Fruit fly (Drosophila melanogaster): ENCODE data around the gene CG6638.
A peak's percentile ranks its signal among the peaks of the same experiment; 100 is the strongest.

Gene CG6638

dm6 chr3L:8534386-8535306, 41.2 kb downstream of the CG6638 start, which contains the start of gene ergic53 (continued):
- no peak for TF ChIP-seq CG1603 (tag; optimal IDR thresholded peaks at IDR 0.05)
- TF ChIP-seq stwl (tag; optimal IDR thresholded peaks at IDR 0.05), result peak; percentile 57
- TF ChIP-seq Nf-YA (GFP tag; IDR thresholded peaks at IDR 0.05), result no peak
- no peak for TF ChIP-seq Gsc (GFP tag; IDR thresholded peaks at IDR 0.05)
- TF ChIP-seq CG34422 (GFP tag; IDR thresholded peaks at IDR 0.05), result peak; percentile 94; the same call in 2 of the 3 replicates
- TF ChIP-seq ab (GFP tag; optimal IDR thresholded peaks at IDR 0.05), result no peak
- no peak for TF ChIP-seq Max (GFP tag; optimal IDR thresholded peaks at IDR 0.05)
- peak; percentile 78 for TF ChIP-seq hb (GFP tag; IDR thresholded peaks at IDR 0.05; ENCODE audit: partially characterized antibody)
- no peak for TF ChIP-seq sima (GFP tag; optimal IDR thresholded peaks at IDR 0.05)
- no peak for TF ChIP-seq CG8944 (GFP tag; optimal IDR thresholded peaks at IDR 0.05)
- TF ChIP-seq Hr3 (GFP tag; optimal IDR thresholded peaks at IDR 0.05), result no peak
- TF ChIP-seq CG31224 (GFP tag; IDR thresholded peaks at IDR 0.05), result no peak
- TF ChIP-seq CG30403 (GFP tag; optimal IDR thresholded peaks at IDR 0.05), result peak; percentile 8
- TF ChIP-seq ranshi (GFP tag; IDR thresholded peaks at IDR 0.05), result no peak
- TF ChIP-seq phol (tag; optimal IDR thresholded peaks at IDR 0.05), result peak; percentile 51
- TF ChIP-seq ci (GFP tag; IDR thresholded peaks at IDR 0.05), result no peak
- TF ChIP-seq Pdp1 (GFP tag; optimal IDR thresholded peaks at IDR 0.05), result peak in 1 of 2 experiments; percentile 62
- no peak for TF ChIP-seq fu2 (GFP tag; optimal IDR thresholded peaks at IDR 0.05)
- no peak for TF ChIP-seq CG18476 (GFP tag; optimal IDR thresholded peaks at IDR 0.05)
- TF ChIP-seq CG11695 (GFP tag; IDR thresholded peaks at IDR 0.05), result no peak
- TF ChIP-seq gem (tag; optimal IDR thresholded peaks at IDR 0.05), result no peak
- peak; percentile 22 for TF ChIP-seq CG12155 (GFP tag; optimal IDR thresholded peaks at IDR 0.05)
- no peak for TF ChIP-seq gce (GFP tag; IDR thresholded peaks at IDR 0.05)
- peak; percentile 87; the same call in 3 of the 4 replicates for TF ChIP-seq chinmo (GFP tag; IDR thresholded peaks at IDR 0.05; ENCODE audit: partially characterized antibody)
- TF ChIP-seq CG18262 (tag; optimal IDR thresholded peaks at IDR 0.05), result peak; percentile 49
- peak; percentile 42 for TF ChIP-seq CG2129 (GFP tag; IDR thresholded peaks at IDR 0.05; ENCODE audit: partially characterized antibody)
- no peak for TF ChIP-seq CG12769 (tag; optimal IDR thresholded peaks at IDR 0.05)
- TF ChIP-seq bsh (GFP tag; optimal IDR thresholded peaks at IDR 0.05), result no peak
- TF ChIP-seq gcm (GFP tag; optimal IDR thresholded peaks at IDR 0.05), result no peak
- TF ChIP-seq HmgD (GFP tag; optimal IDR thresholded peaks at IDR 0.05), result no peak
- peak; percentile 11 for TF ChIP-seq CG15479 (GFP tag; optimal IDR thresholded peaks at IDR 0.05)
- no peak for TF ChIP-seq maf-S (GFP tag; optimal IDR thresholded peaks at IDR 0.05)
- peak; percentile 80 for TF ChIP-seq tna (GFP tag; IDR thresholded peaks at IDR 0.05; ENCODE audit: partially characterized antibody)
- no peak for TF ChIP-seq ken (GFP tag; IDR thresholded peaks at IDR 0.05)
- no peak for TF ChIP-seq CG1529 (GFP tag; optimal IDR thresholded peaks at IDR 0.05)
- TF ChIP-seq CG10959 (GFP tag; IDR thresholded peaks at IDR 0.05), result no peak
- peak; percentile 77 for TF ChIP-seq CG16813 (GFP tag; IDR thresholded peaks at IDR 0.05; ENCODE audit: partially characterized antibody)
- TF ChIP-seq CG17829 (tag; optimal IDR thresholded peaks at IDR 0.05), result peak; percentile 14
- TF ChIP-seq CG10462 (GFP tag; optimal IDR thresholded peaks at IDR 0.05), result no peak
- TF ChIP-seq CG14965 (GFP tag; optimal IDR thresholded peaks at IDR 0.05; ENCODE audit: borderline replicate concordance), result no peak
- no peak for TF ChIP-seq vvl (GFP tag; IDR thresholded peaks at IDR 0.05)
- no peak for TF ChIP-seq CG32772 (GFP tag; IDR thresholded peaks at IDR 0.05)
- no peak for TF ChIP-seq CG17328 (GFP tag; IDR thresholded peaks at IDR 0.05)
- TF ChIP-seq CG15269 (tag; optimal IDR thresholded peaks at IDR 0.05), result no peak
- no peak for TF ChIP-seq CG33557 (GFP tag; optimal IDR thresholded peaks at IDR 0.05)
- TF ChIP-seq CG42726 (GFP tag; IDR thresholded peaks at IDR 0.05; ENCODE audit: partially characterized antibody), result peak; percentile 18; the same call in 1 of the 2 replicates
- no peak for TF ChIP-seq CG17568 (GFP tag; optimal IDR thresholded peaks at IDR 0.05)
- no peak for TF ChIP-seq Spps (tag; optimal IDR thresholded peaks at IDR 0.05)
